Fruit fly (Drosophila melanogaster): Measurements from ENCODE around the gene AOX1.

DNA sequence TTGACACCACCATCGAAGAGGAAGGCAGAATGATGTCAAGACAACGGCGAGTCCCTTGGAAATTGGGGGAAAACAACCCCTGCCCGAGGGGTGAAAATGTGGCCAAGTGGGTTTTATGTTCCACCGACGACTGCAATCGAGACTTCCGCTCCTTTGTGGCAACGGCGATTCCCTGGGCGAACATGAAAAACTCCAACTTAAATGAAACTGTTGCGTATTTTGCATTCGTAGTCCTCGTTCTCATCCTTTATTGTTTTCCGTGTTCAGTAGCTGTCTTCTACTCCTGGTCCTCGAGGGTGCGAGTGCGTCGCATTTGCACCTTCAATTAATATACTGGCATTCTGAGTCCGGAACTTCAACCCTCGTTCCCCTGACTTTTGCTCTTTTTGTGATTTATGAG lies 24.8 kb downstream of the AOX1 start:
- TF ChIP-seq usp (GFP tag; optimal IDR thresholded peaks at IDR 0.05) (no peak), EcR (GFP tag; optimal IDR thresholded peaks at IDR 0.05) (no peak), pan (optimal IDR thresholded peaks at IDR 0.05) (no peak), psq (optimal IDR thresholded peaks at IDR 0.05) (no peak)
